Fruit fly (Drosophila melanogaster) whole organism, embryonic: ENCODE measurements around the gene stck.
A peak's percentile ranks its signal among the peaks of the same experiment; 100 is the strongest.

ENCODE experiments used
- Aef1 ChIP-seq: fragments of 200-800 bp; sonication (Bioruptor generic); IDR thresholded peaks from 3 replicates; pipeline ENCODE4 v1.3.6; 2022; ENCODE audit warnings: missing biosample characterization, missing genetic modification characterization
- Asciz ChIP-seq: fragments of 200-800 bp; sonication (Bioruptor generic); optimal IDR thresholded peaks from 2 replicates; lab custom pipeline; 2017; ENCODE audit warnings: missing biosample characterization, mild to moderate bottlenecking, missing genetic modification characterization, missing genetic modification reagents
- BEAF-32 ChIP-seq: fragments of 200-800 bp; sonication (Bioruptor generic); optimal IDR thresholded peaks from 3 replicates; lab custom pipeline; 2017; ENCODE audit warnings: missing biosample characterization, missing genetic modification characterization, mild to moderate bottlenecking, moderate library complexity, missing genetic modification reagents
- Bgb ChIP-seq: fragments of 200-800 bp; sonication (Bioruptor generic); IDR thresholded peaks from 2 replicates; pipeline ENCODE4 v1.3.6; 2022; ENCODE audit warnings: missing biosample characterization, missing genetic modification characterization; ENCODE audit not compliant: partially characterized antibody
- Blimp-1 ChIP-seq: fragments of 200-800 bp; sonication (Bioruptor generic); optimal IDR thresholded peaks from 3 replicates; lab custom pipeline; 2018; ENCODE audit warnings: missing biosample characterization, missing genetic modification characterization, mild to moderate bottlenecking, moderate library complexity, missing genetic modification reagents
- CG10274 ChIP-seq: fragments of 200-800 bp; sonication (Bioruptor generic); optimal IDR thresholded peaks from 3 replicates; lab custom pipeline; 2017; ENCODE audit warnings: missing biosample characterization, mild to moderate bottlenecking, missing genetic modification characterization
- CG13123 ChIP-seq: fragments of 200-800 bp; sonication (Bioruptor generic); optimal IDR thresholded peaks from 2 replicates; lab custom pipeline; 2016; ENCODE audit warnings: missing biosample characterization, missing genetic modification characterization
- CG13296 ChIP-seq: fragments of 200-800 bp; sonication (Bioruptor generic); optimal IDR thresholded peaks from 3 replicates; lab custom pipeline; 2018; ENCODE audit warnings: missing biosample characterization, mild to moderate bottlenecking, missing genetic modification characterization
- CG16813 ChIP-seq: fragments of 200-800 bp; sonication (Bioruptor generic); IDR thresholded peaks from 3 replicates; pipeline ENCODE4 v1.3.6; 2022; ENCODE audit warnings: missing biosample characterization, missing genetic modification characterization; ENCODE audit not compliant: partially characterized antibody
- CG1832 ChIP-seq: fragments of 200-800 bp; sonication (Bioruptor generic); optimal IDR thresholded peaks from 2 replicates; lab custom pipeline; 2017; ENCODE audit warnings: missing biosample characterization, mild to moderate bottlenecking, missing genetic modification characterization, inconsistent platforms
- CG18476 ChIP-seq: fragments of 200-800 bp; sonication (Bioruptor generic); optimal IDR thresholded peaks from 2 replicates; lab custom pipeline; 2016; ENCODE audit warnings: missing biosample characterization, mild to moderate bottlenecking, missing genetic modification characterization
- CG18619 ChIP-seq: fragments of 200-800 bp; sonication (Bioruptor generic); optimal IDR thresholded peaks from 3 replicates; lab custom pipeline; 2017; ENCODE audit warnings: missing biosample characterization, mild to moderate bottlenecking, missing genetic modification characterization
- CG2202 ChIP-seq: fragments of 200-800 bp; sonication (Bioruptor generic); optimal IDR thresholded peaks from 2 replicates; lab custom pipeline; 2018; ENCODE audit warnings: missing biosample characterization, mild to moderate bottlenecking, missing genetic modification characterization
- CG31441 ChIP-seq: fragments of 200-800 bp; sonication (Bioruptor generic); IDR thresholded peaks from 2 replicates; pipeline ENCODE4 v1.3.6; 2022; ENCODE audit warnings: missing biosample characterization, missing genetic modification characterization
- CG33557 ChIP-seq: fragments of 200-800 bp; sonication (Bioruptor generic); optimal IDR thresholded peaks from 2 replicates; lab custom pipeline; 2019; ENCODE audit warnings: missing biosample characterization, mild to moderate bottlenecking, missing genetic modification characterization, moderate library complexity
- CG3407 ChIP-seq: fragments of 200-800 bp; sonication (Bioruptor generic); optimal IDR thresholded peaks from 2 replicates; lab custom pipeline; 2018; ENCODE audit warnings: missing biosample characterization, mild to moderate bottlenecking, missing genetic modification characterization
- CG3847 ChIP-seq: fragments of 200-800 bp; sonication (Bioruptor generic); IDR thresholded peaks from 2 replicates; pipeline ENCODE4 v1.3.6; 2022; ENCODE audit warnings: missing biosample characterization, missing genetic modification characterization
- CG4360 ChIP-seq: fragments of 200-800 bp; sonication (Bioruptor generic); IDR thresholded peaks from 2 replicates; pipeline ENCODE4 v1.3.6; 2022; ENCODE audit warnings: missing biosample characterization, missing genetic modification characterization
- CG43689 ChIP-seq: fragments of 200-800 bp; sonication (Bioruptor generic); IDR thresholded peaks from 2 replicates; pipeline ENCODE4 v1.3.6; 2022; ENCODE audit warnings: missing biosample characterization, missing genetic modification characterization
- CG7839 ChIP-seq: fragments of 200-800 bp; sonication (Bioruptor generic); optimal IDR thresholded peaks from 3 replicates; lab custom pipeline; 2018; ENCODE audit warnings: missing biosample characterization, mild to moderate bottlenecking, missing genetic modification characterization, moderate library complexity
- CG9797 ChIP-seq: fragments of 200-800 bp; sonication (Bioruptor generic); optimal IDR thresholded peaks from 3 replicates; lab custom pipeline; 2018; ENCODE audit warnings: missing biosample characterization, mild to moderate bottlenecking, missing genetic modification characterization
- D19B ChIP-seq: fragments of 200-800 bp; sonication (Bioruptor generic); optimal IDR thresholded peaks from 2 replicates; lab custom pipeline; 2017; ENCODE audit warnings: missing biosample characterization, mild to moderate bottlenecking, missing genetic modification characterization
- Dll ChIP-seq: fragments of 200-800 bp; sonication (Bioruptor generic); IDR thresholded peaks from 4 replicates; pipeline ENCODE4 v1.3.6; 2022; ENCODE audit warnings: missing biosample characterization, missing genetic modification characterization; ENCODE audit not compliant: partially characterized antibody
- Doc3 ChIP-seq: fragments of 200-800 bp; sonication (Bioruptor generic); IDR thresholded peaks from 3 replicates; pipeline ENCODE4 v1.3.6; 2022; ENCODE audit warnings: missing biosample characterization, missing genetic modification characterization; ENCODE audit not compliant: partially characterized antibody
- E2f2 ChIP-seq: fragments of 200-800 bp; sonication (Bioruptor generic); IDR thresholded peaks from 2 replicates; pipeline ENCODE4 v1.3.6; 2022; ENCODE audit warnings: missing biosample characterization, missing genetic modification characterization
- HLHmδ ChIP-seq: fragments of 200-800 bp; sonication (Bioruptor generic); optimal IDR thresholded peaks from 2 replicates; lab custom pipeline; 2018; ENCODE audit warnings: missing biosample characterization, mild to moderate bottlenecking, missing genetic modification characterization, moderate library complexity
- Pdp1 ChIP-seq, 2 experiments: fragments of 200-800 bp; sonication (Bioruptor generic); optimal IDR thresholded peaks; 3 replicates each; lab custom pipeline; 2016; ENCODE audit warnings: missing biosample characterization in 2 of 2, missing genetic modification characterization in 2 of 2, mild to moderate bottlenecking in 1 of 2, moderate library complexity in 1 of 2
- Ravus ChIP-seq: fragments of 200-800 bp; sonication (Bioruptor generic); IDR thresholded peaks from 2 replicates; pipeline ENCODE4 v1.3.6; 2022; ENCODE audit warnings: missing biosample characterization, missing genetic modification characterization
- bab2 ChIP-seq: fragments of 200-800 bp; sonication (Bioruptor generic); optimal IDR thresholded peaks from 2 replicates; lab custom pipeline; 2016; ENCODE audit warnings: missing biosample characterization, missing genetic modification characterization
- bcd ChIP-seq: fragments of 200-800 bp; sonication (Bioruptor generic); optimal IDR thresholded peaks from 2 replicates; lab custom pipeline; 2017; ENCODE audit warnings: missing biosample characterization, mild to moderate bottlenecking, missing genetic modification characterization
- chinmo ChIP-seq: fragments of 200-800 bp; sonication (Bioruptor generic); IDR thresholded peaks from 4 replicates; pipeline ENCODE4 v1.3.6; 2022; ENCODE audit warnings: missing biosample characterization, missing genetic modification characterization; ENCODE audit not compliant: partially characterized antibody
- ems ChIP-seq: fragments of 200-800 bp; sonication (Bioruptor generic); optimal IDR thresholded peaks from 3 replicates; lab custom pipeline; 2016; ENCODE audit warnings: missing biosample characterization, missing genetic modification characterization
- eyg ChIP-seq: fragments of 200-800 bp; sonication (Bioruptor generic); optimal IDR thresholded peaks from 3 replicates; lab custom pipeline; 2016; ENCODE audit warnings: missing biosample characterization, missing genetic modification characterization
- gem ChIP-seq: fragments of 200-800 bp; sonication (Bioruptor generic); optimal IDR thresholded peaks from 2 replicates; lab custom pipeline; 2019; ENCODE audit warnings: missing biosample characterization, mild to moderate bottlenecking, missing genetic modification characterization, moderate library complexity
- grn ChIP-seq: fragments of 200-800 bp; sonication (Bioruptor generic); optimal IDR thresholded peaks from 3 replicates; lab custom pipeline; 2017; ENCODE audit warnings: missing biosample characterization, missing genetic modification characterization
- gsb-n ChIP-seq: fragments of 200-800 bp; sonication (Bioruptor generic); optimal IDR thresholded peaks from 3 replicates; lab custom pipeline; 2018; ENCODE audit warnings: missing biosample characterization, mild to moderate bottlenecking, missing genetic modification characterization
- lilli ChIP-seq: fragments of 200-800 bp; sonication (Bioruptor generic); optimal IDR thresholded peaks from 3 replicates; lab custom pipeline; 2016; ENCODE audit warnings: missing biosample characterization, missing genetic modification characterization
- nerfin-1 ChIP-seq: fragments of 200-800 bp; sonication (Bioruptor generic); optimal IDR thresholded peaks from 3 replicates; lab custom pipeline; 2019; ENCODE audit warnings: missing biosample characterization, mild to moderate bottlenecking, missing genetic modification characterization, moderate library complexity
- pum ChIP-seq: fragments of 200-800 bp; sonication (Bioruptor generic); optimal IDR thresholded peaks from 2 replicates; lab custom pipeline; 2016; ENCODE audit warnings: missing biosample characterization, missing genetic modification characterization
- pzg ChIP-seq: fragments of 200-800 bp; sonication (Bioruptor generic); optimal IDR thresholded peaks from 3 replicates; lab custom pipeline; 2018; ENCODE audit warnings: missing biosample characterization, mild to moderate bottlenecking, missing genetic modification characterization, moderate library complexity
- sd ChIP-seq: fragments of 200-800 bp; sonication (Bioruptor generic); optimal IDR thresholded peaks from 3 replicates; lab custom pipeline; 2018; ENCODE audit warnings: missing biosample characterization, mild to moderate bottlenecking, missing genetic modification characterization, moderate library complexity
- stwl ChIP-seq: fragments of 200-800 bp; sonication (Bioruptor generic); optimal IDR thresholded peaks from 3 replicates; lab custom pipeline; 2018; ENCODE audit warnings: missing biosample characterization, mild to moderate bottlenecking, missing genetic modification characterization, moderate library complexity
- toy ChIP-seq: fragments of 200-800 bp; sonication (Bioruptor generic); IDR thresholded peaks from 2 replicates; pipeline ENCODE4 v1.3.6; 2022; ENCODE audit warnings: missing biosample characterization, missing genetic modification characterization
- trem ChIP-seq: fragments of 200-800 bp; optimal IDR thresholded peaks from 3 replicates; lab custom pipeline; 2019; ENCODE audit warnings: missing biosample characterization, mild to moderate bottlenecking, missing genetic modification characterization, moderate library complexity
- unc-4 ChIP-seq: fragments of 200-800 bp; sonication (Bioruptor generic); IDR thresholded peaks from 2 replicates; pipeline ENCODE4 v1.3.6; 2022; ENCODE audit warnings: missing biosample characterization, missing genetic modification characterization; ENCODE audit not compliant: partially characterized antibody
- vfl ChIP-seq: fragments of 200-800 bp; sonication (Bioruptor generic); optimal IDR thresholded peaks from 2 replicates; lab custom pipeline; 2016; ENCODE audit warnings: missing biosample characterization, missing genetic modification characterization
- zen2 ChIP-seq: fragments of 200-800 bp; sonication (Bioruptor generic); IDR thresholded peaks from 3 replicates; pipeline ENCODE4 v1.3.6; 2022; ENCODE audit warnings: missing biosample characterization, missing genetic modification characterization; ENCODE audit not compliant: partially characterized antibody

Gene stck

DNA sequence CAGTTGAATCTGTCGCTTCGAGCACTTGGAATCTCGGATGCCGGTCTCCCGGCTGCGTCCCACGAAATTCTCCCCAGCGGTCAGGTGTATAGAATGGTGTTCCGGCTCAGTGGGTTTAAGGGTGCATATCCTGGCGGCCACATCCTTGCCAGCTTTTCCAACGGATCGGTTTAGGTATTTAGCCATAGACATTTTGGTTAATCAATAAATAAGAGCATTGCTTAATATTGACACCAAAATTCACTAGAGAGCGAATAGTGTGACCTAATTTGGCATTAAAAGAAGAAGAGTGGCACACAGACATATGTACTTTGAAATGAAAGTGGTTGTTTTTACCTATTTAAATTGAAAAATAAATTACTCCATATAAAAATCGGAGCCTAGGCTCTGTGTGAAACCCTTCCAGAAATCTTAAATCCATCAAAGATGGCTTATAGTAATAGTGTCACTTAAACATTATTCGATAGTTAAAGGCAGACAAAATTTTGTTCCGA is 13.5 kb upstream of the stck start, which contains the start of the genes PNKP and COX7AL (continued):
- TF ChIP-seq nerfin-1 (tag; lab: Kevin White, UChicago) (no peak), Aef1 (GFP tag; lab: Robert Waterston, UW) (no peak), Pdp1 (GFP tag; optimal IDR thresholded peaks at IDR 0.05; lab: Kevin White, UChicago) (peak in 1 of 2 experiments; percentile 20), CG9797 (GFP tag; lab: Kevin White, UChicago) (peak; percentile 21)

DNA sequence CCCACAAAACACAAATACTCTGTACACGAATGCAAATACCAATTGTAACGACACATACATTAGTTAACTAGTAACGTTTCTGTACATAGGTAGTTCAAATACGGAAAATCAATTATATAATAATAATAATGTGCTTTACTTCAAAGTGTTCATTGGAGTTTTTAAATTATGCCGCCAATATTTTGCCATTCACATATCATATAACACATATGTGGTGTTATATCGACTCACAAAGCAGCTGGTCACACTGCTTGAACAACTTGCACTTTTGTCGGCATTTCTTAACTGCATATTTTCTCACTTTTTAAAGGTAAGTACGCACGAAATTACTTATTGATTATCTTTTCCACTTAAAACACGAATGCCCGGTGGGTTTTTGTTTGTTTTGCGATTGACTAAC is 12.6 kb upstream of the stck start, which contains the start of gene DppIII:
DppIII (plus strand) TSS at position 227 of the 400 bp plus-strand sequence.
- TF ChIP-seq ems (no peak), Doc3 (GFP tag; lab: Robert Waterston, UW) (no peak), CG9797 (GFP tag; lab: Kevin White, UChicago) (peak; percentile 7), CG10274 (GFP tag; lab: Kevin White, UChicago) (no peak), Ravus (no peak), CG31441 (GFP tag; lab: Robert Waterston, UW) (no peak), grn (GFP tag; lab: Kevin White, UChicago) (no peak), CG3407 (GFP tag; lab: Kevin White, UChicago) (no peak), CG1832 (GFP tag; lab: Kevin White, UChicago) (no peak), gem (tag; lab: Kevin White, UChicago) (no peak), chinmo (GFP tag; lab: Robert Waterston, UW) (0 out of 4 replicates have a peak, but pooled peaks have one; percentile 44), Dll (GFP tag; lab: Robert Waterston, UW) (no peak), CG4360 (GFP tag; lab: Robert Waterston, UW) (no peak), CG43689 (no peak), bab2 (no peak), bcd (no peak), sd (tag; lab: Kevin White, UChicago) (no peak), CG3847 (GFP tag; lab: Robert Waterston, UW) (no peak), CG2202 (tag; lab: Kevin White, UChicago) (no peak), CG18619 (GFP tag; lab: Kevin White, UChicago) (no peak), BEAF-32 (GFP tag; lab: Kevin White, UChicago) (peak; percentile 39), Asciz (GFP tag; lab: Kevin White, UChicago) (no peak), CG16813 (GFP tag; lab: Robert Waterston, UW) (0 out of 3 replicates have a peak, but pooled peaks have one; percentile 25), vfl (GFP tag; lab: Kevin White, UChicago) (no peak), CG18476 (GFP tag; lab: Kevin White, UChicago) (no peak), CG13123 (GFP tag; lab: Kevin White, UChicago) (no peak), D19B (GFP tag; lab: Kevin White, UChicago) (no peak), zen2 (GFP tag; lab: Robert Waterston, UW) (no peak), pzg (GFP tag; lab: Kevin White, UChicago) (peak; percentile 55), unc-4 (GFP tag; lab: Robert Waterston, UW) (0 out of 2 replicates have a peak, but pooled peaks have one; percentile 27), lilli (GFP tag; lab: Kevin White, UChicago) (no peak), eyg (GFP tag; lab: Kevin White, UChicago) (no peak), CG13296 (GFP tag; lab: Kevin White, UChicago) (no peak), toy (GFP tag; lab: Robert Waterston, UW) (no peak), CG33557 (GFP tag; lab: Kevin White, UChicago) (no peak), E2f2 (peak; percentile 86), pum (no peak), Blimp-1 (peak; percentile 78), CG7839 (tag; lab: Kevin White, UChicago) (no peak), gsb-n (tag; lab: Kevin White, UChicago) (no peak), Pdp1 (GFP tag; optimal IDR thresholded peaks at IDR 0.05; lab: Kevin White, UChicago) (peak in 1 of 2 experiments; percentile 84), stwl (tag; lab: Kevin White, UChicago) (peak; percentile 35), trem (tag; lab: Kevin White, UChicago) (no peak), Bgb (GFP tag; lab: Robert Waterston, UW) (no peak; the same call in 1 of the 2 replicates), HLHmδ (GFP tag; lab: Kevin White, UChicago) (no peak)
